Worm (Caenorhabditis elegans): Measurements from ENCODE around the gene B0336.13.

- TF ChIP-seq mep-1 (tag; optimal IDR thresholded peaks at IDR 0.05) (no peak), ces-1 (GFP tag; optimal IDR thresholded peaks at IDR 0.05) (no peak), hlh-1 (tag; optimal IDR thresholded peaks at IDR 0.05) (no peak), nhr-28 (tag; optimal IDR thresholded peaks at IDR 0.05) (no peak), ztf-11 (tag; optimal IDR thresholded peaks at IDR 0.05) (no peak), unc-62 (GFP tag; optimal IDR thresholded peaks at IDR 0.05) (no peak), nhr-76 (tag; optimal IDR thresholded peaks at IDR 0.05) (no peak), lin-13 (tag; optimal IDR thresholded peaks at IDR 0.05) (no peak), M03D4.4 (tag; optimal IDR thresholded peaks at IDR 0.05) (no peak), lsy-2 (tag; optimal IDR thresholded peaks at IDR 0.05) (no peak), blmp-1 (tag; optimal IDR thresholded peaks at IDR 0.05) (no peak)
Measured at ce11 chrIII:5660976-5661375, 32.9 kb upstream of the B0336.13 start, which contains the start of gene F54E7.6.

Data from whole organism, mixed stage, embryonic.